Fruit fly (Drosophila melanogaster) whole organism, prepupa: ENCODE measurements around the gene Jupiter.

Experiments used
- Blimp-1 ChIP-seq: fragments of 200-800 bp; sonication (Bioruptor generic); optimal IDR thresholded peaks from 3 replicates; lab custom pipeline; 2017; ENCODE audit warnings: missing biosample characterization, missing genetic modification characterization, mild to moderate bottlenecking, moderate library complexity, missing genetic modification reagents
- CG10631 ChIP-seq: fragments of 200-800 bp; sonication (Bioruptor generic); optimal IDR thresholded peaks from 2 replicates; lab custom pipeline; 2016; ENCODE audit warnings: missing biosample characterization, missing genetic modification characterization
- CG10669 ChIP-seq: fragments of 200-800 bp; sonication (Bioruptor generic); optimal IDR thresholded peaks from 3 replicates; lab custom pipeline; 2018; ENCODE audit warnings: missing biosample characterization, mild to moderate bottlenecking, missing genetic modification characterization, moderate library complexity
- CG11762 ChIP-seq: fragments of 200-800 bp; sonication (Bioruptor generic); optimal IDR thresholded peaks from 3 replicates; lab custom pipeline; 2016; ENCODE audit warnings: missing biosample characterization, missing genetic modification characterization; ENCODE audit not compliant: insufficient read depth
- CG15336 ChIP-seq: fragments of 200-800 bp; sonication (Bioruptor generic); IDR thresholded peaks from 2 replicates; pipeline ENCODE4 v1.3.6; 2022; ENCODE audit warnings: missing biosample characterization, missing genetic modification characterization
- CG16779 ChIP-seq: fragments of 200-800 bp; sonication (Bioruptor generic); optimal IDR thresholded peaks from 3 replicates; lab custom pipeline; 2017; ENCODE audit warnings: missing biosample characterization, mild to moderate bottlenecking, missing genetic modification characterization
- CG3032 ChIP-seq: fragments of 200-800 bp; optimal IDR thresholded peaks from 2 replicates; lab custom pipeline; 2019; ENCODE audit warnings: missing biosample characterization, mild to moderate bottlenecking, missing genetic modification characterization, moderate library complexity
- CG31627 ChIP-seq: fragments of 200-800 bp; sonication (Bioruptor generic); optimal IDR thresholded peaks from 3 replicates; lab custom pipeline; 2016; ENCODE audit warnings: missing biosample characterization, missing genetic modification characterization
- CG34406 ChIP-seq: fragments of 200-800 bp; sonication (Bioruptor generic); optimal IDR thresholded peaks from 3 replicates; lab custom pipeline; 2016; ENCODE audit warnings: missing biosample characterization, missing genetic modification characterization
- CG6163 ChIP-seq: fragments of 200-800 bp; sonication (Bioruptor generic); IDR thresholded peaks from 3 replicates; pipeline ENCODE4 v1.3.6; 2022; ENCODE audit warnings: missing biosample characterization, missing genetic modification characterization
- CG6276 ChIP-seq: fragments of 200-800 bp; sonication (Bioruptor generic); optimal IDR thresholded peaks from 2 replicates; lab custom pipeline; 2017; ENCODE audit warnings: missing biosample characterization, mild to moderate bottlenecking, missing genetic modification characterization
- CG6792 ChIP-seq: fragments of 200-800 bp; sonication (Bioruptor generic); optimal IDR thresholded peaks from 3 replicates; lab custom pipeline; 2016; ENCODE audit warnings: missing biosample characterization, missing genetic modification characterization
- CG6808 ChIP-seq: fragments of 200-800 bp; sonication (Bioruptor generic); optimal IDR thresholded peaks from 3 replicates; lab custom pipeline; 2017; ENCODE audit warnings: missing biosample characterization, missing genetic modification characterization, mild to moderate bottlenecking, moderate library complexity, missing genetic modification reagents
- CG8632 ChIP-seq: fragments of 200-800 bp; sonication (Bioruptor generic); optimal IDR thresholded peaks from 3 replicates; lab custom pipeline; 2016; ENCODE audit warnings: missing biosample characterization, missing genetic modification characterization
- Eip75B ChIP-seq: fragments of 200-800 bp; sonication (Bioruptor generic); optimal IDR thresholded peaks from 3 replicates; lab custom pipeline; 2016; ENCODE audit warnings: missing biosample characterization, missing genetic modification characterization
- Eip78C ChIP-seq: fragments of 200-800 bp; sonication (Bioruptor generic); peaks from one replicate; lab custom pipeline; 2016; ENCODE audit warnings: missing biosample characterization, missing genetic modification characterization
- Eip93F ChIP-seq: fragments of 200-800 bp; sonication (Bioruptor generic); optimal IDR thresholded peaks from 2 replicates; lab custom pipeline; 2016; ENCODE audit warnings: missing biosample characterization, mild to moderate bottlenecking, missing genetic modification characterization
- Ets21C ChIP-seq: fragments of 200-800 bp; sonication (Bioruptor generic); optimal IDR thresholded peaks from 3 replicates; lab custom pipeline; 2016; ENCODE audit warnings: missing biosample characterization, missing genetic modification characterization
- Ets96B ChIP-seq: fragments of 200-800 bp; optimal IDR thresholded peaks from 2 replicates; lab custom pipeline; 2019; ENCODE audit warnings: missing biosample characterization, mild to moderate bottlenecking, missing genetic modification characterization, moderate library complexity
- Gug ChIP-seq: fragments of 200-800 bp; sonication (Bioruptor generic); IDR thresholded peaks from 2 replicates; pipeline ENCODE4 v1.3.6; 2022; ENCODE audit warnings: missing biosample characterization, missing genetic modification characterization
- Hr38 ChIP-seq: sonication (Bioruptor generic); optimal IDR thresholded peaks from 2 replicates; lab custom pipeline; 2016; ENCODE audit warnings: missing biosample characterization, missing genetic modification characterization
- Hr4 ChIP-seq: fragments of 200-800 bp; sonication (Bioruptor generic); optimal IDR thresholded peaks from 3 replicates; lab custom pipeline; 2016; ENCODE audit warnings: missing biosample characterization, missing genetic modification characterization
- Lpt ChIP-seq: fragments of 200-800 bp; sonication (Bioruptor generic); optimal IDR thresholded peaks from 3 replicates; lab custom pipeline; 2016; ENCODE audit warnings: missing biosample characterization, missing genetic modification characterization
- Smox ChIP-seq: fragments of 200-800 bp; sonication (Bioruptor generic); optimal IDR thresholded peaks from 3 replicates; lab custom pipeline; 2016; ENCODE audit warnings: missing biosample characterization, missing genetic modification characterization
- Sox102F ChIP-seq: fragments of 200-800 bp; sonication (Bioruptor generic); optimal IDR thresholded peaks from 2 replicates; lab custom pipeline; 2016; ENCODE audit warnings: missing biosample characterization, mild to moderate bottlenecking, missing genetic modification characterization
- Sox14 ChIP-seq: fragments of 200-800 bp; sonication (Bioruptor generic); optimal IDR thresholded peaks from 3 replicates; lab custom pipeline; 2016; ENCODE audit warnings: missing biosample characterization, missing genetic modification characterization
- Sox15 ChIP-seq: fragments of 200-800 bp; sonication (Bioruptor generic); optimal IDR thresholded peaks from 3 replicates; lab custom pipeline; 2016; ENCODE audit warnings: missing biosample characterization, missing genetic modification characterization
- achi ChIP-seq: fragments of 200-800 bp; sonication (Bioruptor generic); optimal IDR thresholded peaks from 3 replicates; lab custom pipeline; 2016; ENCODE audit warnings: missing biosample characterization, missing genetic modification characterization
- acj6 ChIP-seq: fragments of 200-800 bp; sonication (Bioruptor generic); optimal IDR thresholded peaks from 3 replicates; lab custom pipeline; 2016; ENCODE audit warnings: missing biosample characterization, missing genetic modification characterization
- cyc ChIP-seq: fragments of 200-800 bp; sonication (Bioruptor generic); optimal IDR thresholded peaks from 3 replicates; lab custom pipeline; 2016; ENCODE audit warnings: missing biosample characterization, missing genetic modification characterization
- dac ChIP-seq: fragments of 200-800 bp; sonication (Bioruptor generic); optimal IDR thresholded peaks from 2 replicates; lab custom pipeline; 2017; ENCODE audit warnings: missing biosample characterization, mild to moderate bottlenecking, missing genetic modification characterization
- dsx ChIP-seq: fragments of 200-800 bp; optimal IDR thresholded peaks from 3 replicates; lab custom pipeline; 2019; ENCODE audit warnings: missing biosample characterization, mild to moderate bottlenecking, missing genetic modification characterization, moderate library complexity; ENCODE audit not compliant: poor library complexity, severe bottlenecking
- esn ChIP-seq: fragments of 200-800 bp; sonication (Bioruptor generic); optimal IDR thresholded peaks from 2 replicates; lab custom pipeline; 2016; ENCODE audit warnings: missing biosample characterization, mild to moderate bottlenecking, missing genetic modification characterization, moderate library complexity
- fd59A ChIP-seq: fragments of 200-800 bp; sonication (Bioruptor generic); optimal IDR thresholded peaks from 2 replicates; lab custom pipeline; 2017; ENCODE audit warnings: missing biosample characterization, mild to moderate bottlenecking, missing genetic modification characterization, missing genetic modification reagents
- lz ChIP-seq: fragments of 200-800 bp; sonication (Bioruptor generic); optimal IDR thresholded peaks from 3 replicates; lab custom pipeline; 2016; ENCODE audit warnings: missing biosample characterization, missing genetic modification characterization
- net ChIP-seq: fragments of 200-800 bp; sonication (Bioruptor generic); optimal IDR thresholded peaks from 3 replicates; lab custom pipeline; 2016; ENCODE audit warnings: missing biosample characterization, missing genetic modification characterization
- salr ChIP-seq, 2 experiments: fragments of 200-800 bp; sonication (Bioruptor generic); optimal IDR thresholded peaks; 3 replicates each; lab custom pipeline; 2016 to 2018; ENCODE audit warnings: missing biosample characterization in 2 of 2, missing genetic modification characterization in 2 of 2, mild to moderate bottlenecking in 1 of 2
- svp ChIP-seq: fragments of 200-800 bp; sonication (Bioruptor generic); peaks from one replicate; lab custom pipeline; 2016; ENCODE audit warnings: missing biosample characterization, missing genetic modification characterization
- topi ChIP-seq: fragments of 200-800 bp; sonication (Bioruptor generic); optimal IDR thresholded peaks from 3 replicates; lab custom pipeline; 2016; ENCODE audit warnings: missing biosample characterization, missing genetic modification characterization
- vri ChIP-seq: fragments of 200-800 bp; sonication (Bioruptor generic); optimal IDR thresholded peaks from 3 replicates; lab custom pipeline; 2016; ENCODE audit warnings: missing biosample characterization, mild to moderate bottlenecking, missing genetic modification characterization

Gene Jupiter

dm6 chr3R:11637586-11637985 is 17.9 kb upstream of the Jupiter start:
- TF ChIP-seq vri (GFP tag; lab: Kevin White, UChicago) (peak; percentile 78), Eip75B (no peak)
- TF ChIP-seq, all 60 proteins: peak for 1

- TF ChIP-seq Sox14 (GFP tag; lab: Kevin White, UChicago) (no peak), CG31627 (GFP tag; lab: Kevin White, UChicago) (peak; percentile 13), svp (GFP tag; lab: Kevin White, UChicago) (no peak), Hr38 (no peak), cyc (GFP tag; lab: Kevin White, UChicago) (peak; percentile 18), CG8632 (no peak), CG6163 (GFP tag; lab: Robert Waterston, UW) (no peak), Lpt (GFP tag; lab: Kevin White, UChicago) (no peak), salr (GFP tag; optimal IDR thresholded peaks at IDR 0.05; lab: Kevin White, UChicago) (no peak)
Measured at dm6 chr3R:11628416-11629041, 8.8 kb upstream of the Jupiter start, which contains the start of gene CG14712. TSS of gene CG14712 (plus strand) at chr3R:11628759.

dm6 chr3R:11626571-11626970 is 6.9 kb upstream of the Jupiter start, which contains the start of the genes CG6813 and CG18764:
TSS of gene CG6813 (minus strand) at chr3R:11626638.
TSS of gene CG18764 (plus strand) at chr3R:11626889.
- TF ChIP-seq Eip93F (GFP tag; lab: Kevin White, UChicago) (peak; percentile 26), esn (GFP tag; lab: Kevin White, UChicago) (peak; percentile 27), Hr4 (GFP tag; lab: Kevin White, UChicago) (no peak)

dm6 chr3R:11625544-11625943 is 5.8 kb upstream of the Jupiter start, which contains the start of gene Zaf1:
TSS of gene Zaf1 (minus strand) at chr3R:11625644.
- TF ChIP-seq CG15336 (GFP tag; lab: Robert Waterston, UW): no peak
- TF ChIP-seq CG16779 (tag; lab: Kevin White, UChicago): no peak
- TF ChIP-seq CG34406 (GFP tag; lab: Kevin White, UChicago): no peak
- no peak for TF ChIP-seq dsx (GFP tag; lab: Kevin White, UChicago)
- TF ChIP-seq CG6808: no peak
- no peak for TF ChIP-seq Ets21C (GFP tag; lab: Kevin White, UChicago)
- TF ChIP-seq Hr38: no peak
- no peak for TF ChIP-seq vri (GFP tag; lab: Kevin White, UChicago)
- no peak for TF ChIP-seq topi (GFP tag; lab: Kevin White, UChicago)
- no peak for TF ChIP-seq Sox14 (GFP tag; lab: Kevin White, UChicago)
- no peak for TF ChIP-seq Hr4 (GFP tag; lab: Kevin White, UChicago)
- no peak for TF ChIP-seq CG31627 (GFP tag; lab: Kevin White, UChicago)
- TF ChIP-seq dac (GFP tag; lab: Kevin White, UChicago): no peak
- no peak for TF ChIP-seq Ets96B
- no peak for TF ChIP-seq CG10669 (GFP tag; lab: Kevin White, UChicago)
- TF ChIP-seq CG6792: no peak
- TF ChIP-seq lz (GFP tag; lab: Kevin White, UChicago): no peak

- TF ChIP-seq Smox (GFP tag; lab: Kevin White, UChicago): no peak
- TF ChIP-seq vri (GFP tag; lab: Kevin White, UChicago): no peak
- no peak for TF ChIP-seq Eip75B
- peak; percentile 82 for TF ChIP-seq achi
- TF ChIP-seq CG6792: peak; percentile 76
- TF ChIP-seq CG34406 (GFP tag; lab: Kevin White, UChicago): peak; percentile 78
- peak; percentile 10 for TF ChIP-seq Blimp-1 (GFP tag; lab: Kevin White, UChicago)
- TF ChIP-seq acj6: peak; percentile 86
- TF ChIP-seq CG11762: peak; percentile 65
- peak; percentile 87 for TF ChIP-seq esn (GFP tag; lab: Kevin White, UChicago)
- TF ChIP-seq Eip78C: peak; percentile 92
- peak; percentile 32 for TF ChIP-seq fd59A (GFP tag; lab: Kevin White, UChicago)
- no peak for TF ChIP-seq CG16779 (tag; lab: Kevin White, UChicago)
- TF ChIP-seq CG6808: no peak
- no peak for TF ChIP-seq Sox102F (GFP tag; lab: Kevin White, UChicago)
- TF ChIP-seq Gug: peak; percentile 44; the same call in 1 of the 2 replicates
- TF ChIP-seq CG10631: no peak
- TF ChIP-seq Hr38: no peak
- peak; percentile 61 for TF ChIP-seq CG15336 (GFP tag; lab: Robert Waterston, UW)
- peak; percentile 82 for TF ChIP-seq lz (GFP tag; lab: Kevin White, UChicago)
- peak; percentile 64 for TF ChIP-seq Sox15 (GFP tag; lab: Kevin White, UChicago)
- no peak for TF ChIP-seq CG8632
- peak; percentile 82 for TF ChIP-seq CG3032
- peak; percentile 76 for TF ChIP-seq Sox14 (GFP tag; lab: Kevin White, UChicago)
- TF ChIP-seq CG6276 (GFP tag; lab: Kevin White, UChicago): no peak
- no peak for TF ChIP-seq Ets21C (GFP tag; lab: Kevin White, UChicago)
- no peak for TF ChIP-seq net (GFP tag; lab: Kevin White, UChicago)
- TF ChIP-seq CG31627 (GFP tag; lab: Kevin White, UChicago): peak; percentile 80
Measured at dm6 chr3R:11623025-11623424, 3.3 kb upstream of the Jupiter start, which contains the start of gene CG14711. TSS of gene CG14711 (plus strand) at chr3R:11623339.
